Worm (Caenorhabditis elegans) whole organism, L2 larva: Measurements from ENCODE around the gene Y37H2A.18.

Source experiments
- C34F6.9 ChIP-seq: fragments of 150-350 bp; optimal IDR thresholded peaks from 2 replicates; lab custom pipeline; 2014; ENCODE audit warnings: missing biosample characterization, missing genetic modification characterization
- F13H6.1 ChIP-seq: sonication (generic microtip); optimal IDR thresholded peaks from 2 replicates; lab custom pipeline; 2016; ENCODE audit warnings: missing genetic modification characterization, missing compliant biosample characterization
- R02D3.7 ChIP-seq: fragments of 150-350 bp; optimal IDR thresholded peaks from 2 replicates; lab custom pipeline; 2014; ENCODE audit warnings: missing biosample characterization, missing genetic modification characterization
- Y55F3AM.14 ChIP-seq: fragments of 200-800 bp; sonication (Bioruptor generic); optimal IDR thresholded peaks from 2 replicates; lab custom pipeline; 2018; ENCODE audit warnings: mild to moderate bottlenecking, missing genetic modification characterization, missing compliant biosample characterization
- ZK546.5 ChIP-seq: sonication (generic microtip); optimal IDR thresholded peaks from 2 replicates; lab custom pipeline; 2017; ENCODE audit warnings: missing biosample characterization, missing genetic modification characterization
- alr-1 ChIP-seq: fragments of 150-350 bp; optimal IDR thresholded peaks from 2 replicates; lab custom pipeline; 2014; ENCODE audit warnings: missing biosample characterization, missing genetic modification characterization
- aly-2 ChIP-seq: fragments of 150-350 bp; optimal IDR thresholded peaks from 2 replicates; lab custom pipeline; 2014; ENCODE audit warnings: missing biosample characterization, missing genetic modification characterization
- ama-1 ChIP-seq: fragments of 150-350 bp; optimal IDR thresholded peaks from 2 replicates; lab custom pipeline; 2018; ENCODE audit warnings: inconsistent platforms
- blmp-1 ChIP-seq: sonication (generic microtip); optimal IDR thresholded peaks from 2 replicates; lab custom pipeline; 2017; ENCODE audit warnings: missing genetic modification characterization, mild to moderate bottlenecking, missing compliant biosample characterization, antibody characterized with exemption, moderate library complexity; ENCODE audit not compliant: insufficient read depth
- ceh-16 ChIP-seq: fragments of 150-350 bp; optimal IDR thresholded peaks from 2 replicates; lab custom pipeline; 2014; ENCODE audit warnings: missing biosample characterization, missing genetic modification characterization
- ceh-82 ChIP-seq: fragments of 150-350 bp; optimal IDR thresholded peaks from 2 replicates; lab custom pipeline; 2014; ENCODE audit warnings: missing biosample characterization, missing genetic modification characterization
- crh-2 ChIP-seq: sonication (generic microtip); optimal IDR thresholded peaks from 2 replicates; lab custom pipeline; 2017; ENCODE audit warnings: missing biosample characterization, missing genetic modification characterization
- dmd-4 ChIP-seq: sonication (generic microtip); optimal IDR thresholded peaks from 2 replicates; lab custom pipeline; 2017; ENCODE audit warnings: missing biosample characterization, missing genetic modification characterization
- egl-27 ChIP-seq: sonication (generic microtip); optimal IDR thresholded peaks from 3 replicates; lab custom pipeline; 2017; ENCODE audit warnings: missing biosample characterization, missing genetic modification reagents, missing genetic modification characterization
- elt-1 ChIP-seq: fragments of 150-350 bp; optimal IDR thresholded peaks from 2 replicates; lab custom pipeline; 2014; ENCODE audit warnings: missing biosample characterization, missing genetic modification characterization
- elt-3 ChIP-seq: sonication (generic microtip); optimal IDR thresholded peaks from 2 replicates; lab custom pipeline; 2017; ENCODE audit warnings: missing biosample characterization, missing genetic modification characterization
- fos-1 ChIP-seq: fragments of 150-350 bp; optimal IDR thresholded peaks from 2 replicates; lab custom pipeline; 2014; ENCODE audit warnings: missing biosample characterization, missing genetic modification characterization
- lin-11 ChIP-seq: fragments of 150-350 bp; sonication (generic microtip); optimal IDR thresholded peaks from 2 replicates; lab custom pipeline; 2014; ENCODE audit warnings: missing biosample characterization, missing genetic modification characterization, inconsistent platforms, mixed read lengths
- lin-39 ChIP-seq: fragments of 150-350 bp; optimal IDR thresholded peaks from 2 replicates; lab custom pipeline; 2014; ENCODE audit warnings: missing biosample characterization, missing genetic modification reagents, missing genetic modification characterization
- lsy-2 ChIP-seq, 2 experiments: fragments of 150-350 bp in 1 of 2; sonication (generic microtip) in 1 of 2; optimal IDR thresholded peaks; 2 replicates each; lab custom pipeline; 2014 to 2017; ENCODE audit warnings: missing biosample characterization in 2 of 2, missing genetic modification characterization in 2 of 2
- mab-5 ChIP-seq: fragments of 150-350 bp; optimal IDR thresholded peaks from 2 replicates; lab custom pipeline; 2014; ENCODE audit warnings: missing biosample characterization, missing genetic modification characterization
- mbf-1 ChIP-seq: sonication (generic microtip); optimal IDR thresholded peaks from 2 replicates; lab custom pipeline; 2017; ENCODE audit warnings: missing biosample characterization, missing genetic modification characterization
- mdl-1 ChIP-seq, 2 experiments: fragments of 150-350 bp in 1 of 2; sonication (generic microtip) in 1 of 2; optimal IDR thresholded peaks; 2 replicates each; lab custom pipeline; 2017; ENCODE audit warnings: missing biosample characterization in 2 of 2, missing genetic modification characterization in 2 of 2
- nhr-10 ChIP-seq: sonication (generic microtip); optimal IDR thresholded peaks from 2 replicates; lab custom pipeline; 2017; ENCODE audit warnings: missing biosample characterization, missing genetic modification characterization
- nhr-11 ChIP-seq: fragments of 150-350 bp; optimal IDR thresholded peaks from 2 replicates; lab custom pipeline; 2014; ENCODE audit warnings: missing biosample characterization, missing genetic modification characterization
- nhr-129 ChIP-seq: fragments of 150-350 bp; optimal IDR thresholded peaks from 2 replicates; lab custom pipeline; 2014; ENCODE audit warnings: missing biosample characterization, missing genetic modification characterization
- nhr-21 ChIP-seq: fragments of 150-350 bp; optimal IDR thresholded peaks from 2 replicates; lab custom pipeline; 2014; ENCODE audit warnings: missing biosample characterization, missing genetic modification characterization
- nhr-23 ChIP-seq: fragments of 150-350 bp; optimal IDR thresholded peaks from 2 replicates; lab custom pipeline; 2014; ENCODE audit warnings: missing biosample characterization, missing genetic modification reagents, missing genetic modification characterization
- nhr-237 ChIP-seq: fragments of 150-350 bp; optimal IDR thresholded peaks from 2 replicates; lab custom pipeline; 2014; ENCODE audit warnings: missing biosample characterization, missing genetic modification characterization
- nhr-6 ChIP-seq: fragments of 150-350 bp; optimal IDR thresholded peaks from 2 replicates; lab custom pipeline; 2014; ENCODE audit warnings: missing biosample characterization, missing genetic modification characterization
- nhr-77 ChIP-seq: fragments of 150-350 bp; optimal IDR thresholded peaks from 2 replicates; lab custom pipeline; 2014; ENCODE audit warnings: missing biosample characterization, missing genetic modification characterization
- peb-1 ChIP-seq: fragments of 150-350 bp; optimal IDR thresholded peaks from 2 replicates; lab custom pipeline; 2014; ENCODE audit warnings: missing biosample characterization, missing genetic modification characterization
- sem-4 ChIP-seq: fragments of 150-350 bp; optimal IDR thresholded peaks from 2 replicates; lab custom pipeline; 2014; ENCODE audit warnings: missing biosample characterization, missing genetic modification reagents, missing genetic modification characterization
- sma-3 ChIP-seq: sonication (generic microtip); optimal IDR thresholded peaks from 2 replicates; lab custom pipeline; 2016; ENCODE audit warnings: missing genetic modification reagents, missing genetic modification characterization, missing compliant biosample characterization
- sma-9 ChIP-seq, 2 experiments: fragments of 150-350 bp in 1 of 2; sonication (generic microtip) in 1 of 2; optimal IDR thresholded peaks; 2 replicates each; lab custom pipeline; 2014 to 2016; ENCODE audit warnings: missing genetic modification characterization in 2 of 2, mild to moderate bottlenecking in 1 of 2, missing biosample characterization in 1 of 2, missing compliant biosample characterization in 1 of 2, missing genetic modification reagents in 1 of 2, moderate library complexity in 1 of 2
- snpc-4 ChIP-seq: fragments of 150-350 bp; optimal IDR thresholded peaks from 2 replicates; lab custom pipeline; 2014; ENCODE audit warnings: missing biosample characterization, missing genetic modification characterization
- unc-39 ChIP-seq: fragments of 150-350 bp; optimal IDR thresholded peaks from 2 replicates; lab custom pipeline; 2014; ENCODE audit warnings: missing biosample characterization, missing genetic modification characterization
- unc-62 ChIP-seq: fragments of 150-350 bp; optimal IDR thresholded peaks from 2 replicates; lab custom pipeline; 2014; ENCODE audit warnings: missing biosample characterization, missing genetic modification reagents, missing genetic modification characterization
- zag-1 ChIP-seq: fragments of 150-350 bp; optimal IDR thresholded peaks from 2 replicates; lab custom pipeline; 2014; ENCODE audit warnings: missing biosample characterization, missing genetic modification characterization
- ztf-1 ChIP-seq: fragments of 200-800 bp; sonication (Bioruptor generic); conservative IDR thresholded peaks from 2 replicates; pipeline ENCODE4 v1.3.6; 2022; ENCODE audit warnings: missing genetic modification characterization, missing compliant biosample characterization
- ztf-11 ChIP-seq: sonication (generic microtip); optimal IDR thresholded peaks from 2 replicates; lab custom pipeline; 2017; ENCODE audit warnings: missing biosample characterization, missing genetic modification characterization
- ztf-4 ChIP-seq: fragments of 150-350 bp; optimal IDR thresholded peaks from 2 replicates; lab custom pipeline; 2014; ENCODE audit warnings: missing biosample characterization, missing genetic modification characterization

The Y37H2A.18 gene

ce11 chrV:18167161-18167560 lies 34.1 kb upstream of the Y37H2A.18 start, which contains the start of gene C14A6.6:
Gene C14A6.6 (minus strand): TSS chrV:18167261.
- TF ChIP-seq Y55F3AM.14 (no peak), ztf-4 (no peak), nhr-77 (tag; lab: Kevin White, UChicago) (no peak), nhr-21 (no peak), ceh-16 (tag; lab: Kevin White, UChicago) (no peak), mbf-1 (tag; lab: Kevin White, UChicago) (no peak), nhr-11 (tag; lab: Kevin White, UChicago) (no peak), snpc-4 (tag; lab: Kevin White, UChicago) (no peak), nhr-237 (no peak), mab-5 (no peak), aly-2 (tag; lab: Kevin White, UChicago) (no peak), unc-62 (no peak), ztf-11 (tag; lab: Kevin White, UChicago) (no peak)

- TF ChIP-seq elt-3: no peak
- TF ChIP-seq sma-9 (GFP tag; optimal IDR thresholded peaks at IDR 0.05; lab: Kevin White, UChicago): no peak
- TF ChIP-seq sma-9 (tag; optimal IDR thresholded peaks at IDR 0.05; lab: Kevin White, UChicago): no peak
- TF ChIP-seq nhr-6 (tag; lab: Kevin White, UChicago): no peak
- no peak for TF ChIP-seq peb-1 (tag; lab: Kevin White, UChicago)
- no peak for TF ChIP-seq R02D3.7
- no peak for TF ChIP-seq nhr-21
- no peak for TF ChIP-seq nhr-10 (tag; lab: Kevin White, UChicago)
- TF ChIP-seq mdl-1 (tag; optimal IDR thresholded peaks at IDR 0.05; lab: Kevin White, UChicago): no peak
- TF ChIP-seq zag-1: no peak
- no peak for TF ChIP-seq ama-1
- TF ChIP-seq nhr-77 (tag; lab: Kevin White, UChicago): no peak
- no peak for TF ChIP-seq crh-2 (tag; lab: Kevin White, UChicago)
- no peak for TF ChIP-seq sma-3 (GFP tag; lab: Kevin White, UChicago)
- no peak for TF ChIP-seq snpc-4 (tag; lab: Kevin White, UChicago)
- TF ChIP-seq lsy-2 (tag; optimal IDR thresholded peaks at IDR 0.05; lab: Kevin White, UChicago): no peak
- no peak for TF ChIP-seq nhr-23 (tag; lab: Kevin White, UChicago)
- no peak for TF ChIP-seq lin-39
- no peak for TF ChIP-seq ZK546.5 (tag; lab: Kevin White, UChicago)
Observed at ce11 chrV:18164758-18165157, 31.7 kb upstream of the Y37H2A.18 start, which contains the start of gene C14A6.5. Gene C14A6.5 (minus strand): TSS chrV:18164858.

- no peak for TF ChIP-seq ceh-82
- no peak for TF ChIP-seq nhr-21
- no peak for TF ChIP-seq ztf-4
- no peak for TF ChIP-seq sma-9 (GFP tag; optimal IDR thresholded peaks at IDR 0.05; lab: Kevin White, UChicago)
- TF ChIP-seq sma-9 (tag; optimal IDR thresholded peaks at IDR 0.05; lab: Kevin White, UChicago): no peak
- TF ChIP-seq elt-1 (tag; lab: Kevin White, UChicago): no peak
- no peak for TF ChIP-seq lin-39
- no peak for TF ChIP-seq unc-62
- no peak for TF ChIP-seq nhr-129 (tag; lab: Kevin White, UChicago)
- TF ChIP-seq dmd-4 (tag; lab: Kevin White, UChicago): no peak
- TF ChIP-seq blmp-1 (tag; lab: Kevin White, UChicago): no peak
- no peak for TF ChIP-seq nhr-237
- TF ChIP-seq fos-1 (tag; lab: Kevin White, UChicago): no peak
- TF ChIP-seq sem-4: no peak
- no peak for TF ChIP-seq alr-1
- TF ChIP-seq elt-3: no peak
Observed at ce11 chrV:18163434-18163833, 30.4 kb upstream of the Y37H2A.18 start.

- TF ChIP-seq fos-1 (tag; lab: Kevin White, UChicago) (no peak), ztf-1 (GFP tag; lab: Robert Waterston, UW) (no peak), unc-39 (tag; lab: Kevin White, UChicago) (no peak), C34F6.9 (tag; lab: Kevin White, UChicago) (no peak), R02D3.7 (no peak), lin-11 (no peak), lin-39 (no peak), sma-3 (GFP tag; lab: Kevin White, UChicago) (no peak), nhr-10 (tag; lab: Kevin White, UChicago) (no peak), dmd-4 (tag; lab: Kevin White, UChicago) (no peak), nhr-129 (tag; lab: Kevin White, UChicago) (no peak), F13H6.1 (tag; lab: Kevin White, UChicago) (no peak), egl-27 (tag; lab: Kevin White, UChicago) (no peak), ZK546.5 (tag; lab: Kevin White, UChicago) (no peak), snpc-4 (tag; lab: Kevin White, UChicago) (no peak), nhr-23 (tag; lab: Kevin White, UChicago) (no peak), zag-1 (no peak)
Observed at ce11 chrV:18162568-18162967, 29.5 kb upstream of the Y37H2A.18 start, which contains the start of gene C14A6.12. Gene C14A6.12 (minus strand): TSS chrV:18162668.
